Worm (Caenorhabditis elegans): Measurements from ENCODE around the gene dkc-1.

The dkc-1 gene

ce11 chrIII:10708484-10708883 is 39.7 kb upstream of the dkc-1 start:
- TF ChIP-seq syd-9 (tag; optimal IDR thresholded peaks at IDR 0.05) (no peak), pha-4 (tag; optimal IDR thresholded peaks at IDR 0.05) (no peak), sox-2 (GFP tag; IDR thresholded peaks at IDR 0.05) (no peak), ref-2 (tag; optimal IDR thresholded peaks at IDR 0.05) (no peak), ceh-19 (GFP tag; optimal IDR thresholded peaks at IDR 0.05) (no peak), ahr-1 (tag; optimal IDR thresholded peaks at IDR 0.05) (no peak), pax-1 (tag; optimal IDR thresholded peaks at IDR 0.05) (no peak), ceh-6 (GFP tag; optimal IDR thresholded peaks at IDR 0.05) (no peak), nfya-1 (tag; optimal IDR thresholded peaks at IDR 0.05) (no peak), odd-2 (tag; optimal IDR thresholded peaks at IDR 0.05) (no peak), fkh-6 (tag; optimal IDR thresholded peaks at IDR 0.05) (no peak), ceh-34 (tag; optimal IDR thresholded peaks at IDR 0.05) (no peak), unc-3 (GFP tag; conservative IDR thresholded peaks at IDR 0.05) (no peak), unc-3 (tag; optimal IDR thresholded peaks at IDR 0.05) (no peak), nhr-11 (tag; optimal IDR thresholded peaks at IDR 0.05) (no peak), ztf-16 (tag; optimal IDR thresholded peaks at IDR 0.05) (no peak), sdc-2 (tag; optimal IDR thresholded peaks at IDR 0.05) (no peak), mec-3 (tag; optimal IDR thresholded peaks at IDR 0.05; ENCODE audit: borderline replicate concordance) (no peak), tbx-2 (tag; optimal IDR thresholded peaks at IDR 0.05) (no peak), hlh-13 (GFP tag; optimal IDR thresholded peaks at IDR 0.05) (no peak), hlh-15 (tag; optimal IDR thresholded peaks at IDR 0.05) (no peak)

- TF ChIP-seq ceh-31 (tag; optimal IDR thresholded peaks at IDR 0.05) = no peak
These were observed 38.6 kb upstream of the dkc-1 start for ce11 chrIII:10709676-10710075.

DNA sequence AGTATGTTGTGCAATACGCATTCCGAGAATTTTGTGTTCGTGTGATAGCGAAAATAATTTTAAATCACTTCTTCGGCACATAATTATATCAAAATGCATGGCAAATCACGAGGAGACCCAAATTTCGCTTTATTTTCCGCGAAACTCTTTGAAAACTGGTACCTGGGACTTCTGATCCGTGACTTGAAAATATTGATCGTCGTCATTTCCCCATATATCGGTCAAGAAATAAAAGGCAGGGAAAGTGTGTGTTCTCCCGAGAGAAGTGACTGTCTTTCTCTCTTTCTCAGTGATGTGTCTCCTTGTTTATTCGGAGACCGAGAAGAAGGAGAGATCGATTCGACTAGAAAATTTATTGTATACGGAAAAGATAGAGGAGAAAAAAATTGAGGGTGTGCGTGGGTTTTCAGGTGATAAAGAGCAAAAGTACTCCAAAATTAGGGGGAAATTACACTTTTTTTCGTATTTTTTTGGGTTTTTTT is 37.0 kb upstream of the dkc-1 start, which contains the start of gene W09D10.5:
Gene W09D10.5, minus strand, starts transcription at position 345 of the 482 bp plus-strand sequence.
- no peak for TF ChIP-seq sox-2 (GFP tag; IDR thresholded peaks at IDR 0.05)
- TF ChIP-seq nfya-1 (tag; optimal IDR thresholded peaks at IDR 0.05) = no peak
- no peak for TF ChIP-seq ceh-19 (GFP tag; optimal IDR thresholded peaks at IDR 0.05)
- no peak for TF ChIP-seq F13H6.1 (tag; optimal IDR thresholded peaks at IDR 0.05)
- TF ChIP-seq ceh-22 (tag; optimal IDR thresholded peaks at IDR 0.05) = no peak
- no peak for TF ChIP-seq tbx-7 (tag; optimal IDR thresholded peaks at IDR 0.05)
- TF ChIP-seq ceh-9 (tag; optimal IDR thresholded peaks at IDR 0.05) = no peak
- no peak for TF ChIP-seq elt-4 (tag; optimal IDR thresholded peaks at IDR 0.05)

DNA sequence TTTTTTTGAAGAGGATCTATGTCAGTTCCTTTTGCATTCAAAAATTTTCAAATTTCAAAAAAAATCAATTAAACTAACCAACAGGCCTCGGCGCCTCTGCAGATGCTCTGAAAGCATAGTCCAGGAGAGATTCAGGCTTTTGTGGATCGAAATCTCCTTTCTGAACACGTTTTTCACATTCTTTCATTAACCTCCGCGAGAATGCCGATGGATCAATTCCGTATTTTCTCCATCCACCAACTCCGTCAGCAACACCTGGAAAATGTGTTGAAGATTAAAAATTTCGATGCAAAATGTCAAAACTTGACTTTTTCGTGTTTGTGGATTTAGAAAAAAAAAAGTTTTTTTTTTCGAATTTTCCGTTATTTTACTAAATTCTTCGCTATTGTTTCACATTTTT is 33.7 kb upstream of the dkc-1 start:
- TF ChIP-seq sox-4 (tag; optimal IDR thresholded peaks at IDR 0.05) (no peak), hlh-6 (tag; optimal IDR thresholded peaks at IDR 0.05) (no peak), fkh-10 (GFP tag; optimal IDR thresholded peaks at IDR 0.05) (no peak), che-1 (tag; optimal IDR thresholded peaks at IDR 0.05) (no peak), unc-42 (tag; optimal IDR thresholded peaks at IDR 0.05) (no peak)

DNA sequence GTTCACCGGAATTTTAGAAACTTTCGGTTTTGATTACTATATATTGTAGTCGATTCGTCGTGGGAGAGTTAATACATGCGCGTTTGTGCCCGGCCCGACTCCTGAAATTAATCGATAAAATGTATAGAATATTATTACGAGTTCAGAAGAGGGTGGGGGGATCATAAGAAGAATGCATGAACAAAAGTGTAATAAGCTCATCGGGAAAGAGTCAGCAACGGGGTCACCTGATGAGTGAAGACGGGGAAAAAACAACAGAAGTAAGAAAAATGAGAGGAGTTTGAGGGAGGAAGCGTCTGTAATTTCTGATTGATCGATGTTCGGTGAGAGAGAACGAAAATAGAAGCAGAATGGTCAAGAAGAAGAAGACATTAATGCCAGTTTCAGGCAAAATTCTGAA is 32.1 kb upstream of the dkc-1 start, which contains the start of gene W09D10.4:
Gene W09D10.4, minus strand, starts transcription at position 101 of the 400 bp plus-strand sequence.
- TF ChIP-seq pqm-1 (tag; optimal IDR thresholded peaks at IDR 0.05) = no peak
- TF ChIP-seq ama-1 (optimal IDR thresholded peaks at IDR 0.05) = no peak
- no peak for TF ChIP-seq C08G9.2 (tag; optimal IDR thresholded peaks at IDR 0.05)
- TF ChIP-seq ceh-19 (GFP tag; optimal IDR thresholded peaks at IDR 0.05) = no peak

ce11 chrIII:10717479-10717878 is 30.8 kb upstream of the dkc-1 start:
- TF ChIP-seq ceh-22 (tag; optimal IDR thresholded peaks at IDR 0.05) (no peak), ceh-48 (tag; optimal IDR thresholded peaks at IDR 0.05) (no peak), ceh-14 (tag; optimal IDR thresholded peaks at IDR 0.05) (no peak), hlh-6 (tag; optimal IDR thresholded peaks at IDR 0.05) (no peak)

Data from whole organism, late embryonic.